Worm (Caenorhabditis elegans): ENCODE measurements around the gene srh-39.

The srh-39 gene

ce11 chrII:7765456-7765855 is at the start of gene srh-39:
Gene srh-39, minus strand, starts transcription at chrII:7765556.
- TF ChIP-seq lsy-12 (tag; optimal IDR thresholded peaks at IDR 0.05) = no peak
- TF ChIP-seq daf-12 (tag; optimal IDR thresholded peaks at IDR 0.05) = no peak
- TF ChIP-seq pqm-1 (tag; optimal IDR thresholded peaks at IDR 0.05) = no peak
- TF ChIP-seq nhr-67 (tag; optimal IDR thresholded peaks at IDR 0.05) = no peak
- no peak for TF ChIP-seq nhr-43 (tag; optimal IDR thresholded peaks at IDR 0.05; ENCODE audit: poor library complexity, severe bottlenecking)
- TF ChIP-seq hmg-11 (tag; optimal IDR thresholded peaks at IDR 0.05) = no peak
- TF ChIP-seq lin-15B (tag; optimal IDR thresholded peaks at IDR 0.05) = no peak
- TF ChIP-seq nhr-23 (tag; optimal IDR thresholded peaks at IDR 0.05) = no peak
- TF ChIP-seq tbx-2 (tag; optimal IDR thresholded peaks at IDR 0.05) = no peak
- TF ChIP-seq sea-2 (GFP tag; optimal IDR thresholded peaks at IDR 0.05) = no peak
- no peak for TF ChIP-seq mdl-1 (tag; optimal IDR thresholded peaks at IDR 0.05)
- TF ChIP-seq ama-1 (optimal IDR thresholded peaks at IDR 0.05) = no peak
- TF ChIP-seq nhr-76 (tag; optimal IDR thresholded peaks at IDR 0.05) = no peak

DNA sequence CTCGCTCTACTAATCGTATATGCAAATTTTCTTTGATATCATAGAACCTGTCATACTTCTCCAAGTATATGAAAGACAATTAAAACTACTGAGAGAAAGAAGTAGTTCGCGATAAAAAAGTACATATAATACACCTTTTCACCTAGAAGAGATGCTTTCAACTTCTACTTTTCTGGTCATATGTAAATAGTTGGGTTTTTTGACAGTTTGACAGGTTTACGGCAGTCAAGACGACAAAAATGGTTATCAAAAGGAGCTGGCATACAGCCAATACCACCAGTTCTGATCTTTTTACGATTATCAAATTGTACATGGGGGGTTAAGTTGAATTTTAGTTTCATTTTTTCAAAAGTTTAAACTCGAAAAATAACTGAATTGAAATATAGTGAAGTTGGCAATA is 49.6 kb upstream of the srh-39 start:
- TF ChIP-seq ztf-4 (tag; optimal IDR thresholded peaks at IDR 0.05) (no peak), pha-4 (tag; optimal IDR thresholded peaks at IDR 0.05) (peak; percentile 39), mml-1 (tag; optimal IDR thresholded peaks at IDR 0.05) (no peak), elt-2 (tag; optimal IDR thresholded peaks at IDR 0.05) (peak; percentile 89), nhr-76 (tag; optimal IDR thresholded peaks at IDR 0.05) (no peak), egl-5 (tag; optimal IDR thresholded peaks at IDR 0.05) (no peak), tbx-2 (tag; optimal IDR thresholded peaks at IDR 0.05) (no peak), pqm-1 (tag; optimal IDR thresholded peaks at IDR 0.05) (peak; percentile 50), nhr-77 (tag; optimal IDR thresholded peaks at IDR 0.05) (no peak)

ce11 chrII:7814215-7814614 is 48.9 kb upstream of the srh-39 start:
- no peak for TF ChIP-seq skn-1 (tag; optimal IDR thresholded peaks at IDR 0.05)
- no peak for TF ChIP-seq tbx-2 (tag; optimal IDR thresholded peaks at IDR 0.05)
- no peak for TF ChIP-seq pqm-1 (tag; optimal IDR thresholded peaks at IDR 0.05)
- TF ChIP-seq daf-12 (tag; optimal IDR thresholded peaks at IDR 0.05) = no peak
- no peak for TF ChIP-seq fos-1 (tag; optimal IDR thresholded peaks at IDR 0.05)
- TF ChIP-seq unc-39 (tag; optimal IDR thresholded peaks at IDR 0.05) = no peak
- no peak for TF ChIP-seq pha-4 (tag; optimal IDR thresholded peaks at IDR 0.05)
- no peak for TF ChIP-seq mdl-1 (tag; optimal IDR thresholded peaks at IDR 0.05)
- TF ChIP-seq nhr-11 (tag; optimal IDR thresholded peaks at IDR 0.05) = no peak
- TF ChIP-seq eor-1 (tag; optimal IDR thresholded peaks at IDR 0.05) = no peak
- TF ChIP-seq egl-27 (tag; optimal IDR thresholded peaks at IDR 0.05) = no peak
- no peak for TF ChIP-seq zag-1 (tag; optimal IDR thresholded peaks at IDR 0.05)
- no peak for TF ChIP-seq elt-3 (tag; optimal IDR thresholded peaks at IDR 0.05)
- no peak for TF ChIP-seq snpc-4 (tag; optimal IDR thresholded peaks at IDR 0.05)

DNA sequence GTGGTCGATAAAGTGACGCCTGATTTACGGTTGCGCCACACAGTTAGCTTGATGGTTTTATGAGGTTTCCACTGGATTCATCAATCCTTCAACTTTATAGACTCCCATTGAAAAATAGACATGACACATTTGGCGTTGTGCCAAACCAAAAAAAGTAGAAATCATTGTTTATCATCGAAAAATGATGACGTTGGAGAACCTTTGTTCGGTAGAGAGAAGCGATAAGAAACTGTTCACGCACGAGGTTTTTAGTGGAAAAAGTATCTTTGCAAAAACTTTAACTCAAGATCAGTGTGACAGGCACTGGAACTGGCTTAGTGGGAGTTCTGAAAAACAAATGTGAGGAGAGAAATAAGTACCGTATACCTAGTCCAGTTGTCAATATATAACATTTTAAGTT is 48.3 kb upstream of the srh-39 start:
- peak; percentile 33 for TF ChIP-seq pqm-1 (tag; optimal IDR thresholded peaks at IDR 0.05)
- no peak for TF ChIP-seq ceh-28 (tag; optimal IDR thresholded peaks at IDR 0.05)
- peak; percentile 74 for TF ChIP-seq elt-2 (tag; optimal IDR thresholded peaks at IDR 0.05)
- peak; percentile 43 for TF ChIP-seq skn-1 (tag; optimal IDR thresholded peaks at IDR 0.05)
- no peak for TF ChIP-seq eor-1 (tag; optimal IDR thresholded peaks at IDR 0.05)
- TF ChIP-seq jun-1 (tag; optimal IDR thresholded peaks at IDR 0.05) = no peak

DNA sequence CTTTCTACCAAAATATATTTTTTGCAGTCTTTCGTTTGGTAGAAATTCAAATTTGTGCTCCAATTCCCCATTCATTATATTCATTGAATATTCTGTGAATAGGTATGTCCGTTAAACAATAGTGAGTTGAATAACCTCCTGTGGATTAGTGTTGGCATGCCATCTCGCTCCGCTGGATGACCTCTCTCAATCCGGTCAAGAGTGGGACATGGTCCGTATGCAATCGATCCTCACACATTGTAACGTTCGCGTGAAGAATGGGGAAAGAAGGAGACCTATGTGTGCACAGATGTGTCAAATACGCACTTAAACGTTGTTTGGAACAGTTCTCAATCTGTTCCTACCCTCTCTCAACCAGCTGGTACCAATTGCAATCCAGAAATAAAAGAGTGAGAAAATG is 47.9 kb upstream of the srh-39 start:
- no peak for TF ChIP-seq unc-62 (GFP tag; optimal IDR thresholded peaks at IDR 0.05)
- no peak for TF ChIP-seq egl-27 (tag; optimal IDR thresholded peaks at IDR 0.05)
- no peak for TF ChIP-seq nhr-77 (tag; optimal IDR thresholded peaks at IDR 0.05)
- TF ChIP-seq ama-1 (optimal IDR thresholded peaks at IDR 0.05) = no peak
- no peak for TF ChIP-seq skn-1 (tag; optimal IDR thresholded peaks at IDR 0.05)
- TF ChIP-seq fos-1 (tag; optimal IDR thresholded peaks at IDR 0.05) = no peak
- TF ChIP-seq nhr-237 (tag; optimal IDR thresholded peaks at IDR 0.05) = no peak
- TF ChIP-seq mml-1 (tag; optimal IDR thresholded peaks at IDR 0.05) = no peak
- TF ChIP-seq egl-5 (tag; optimal IDR thresholded peaks at IDR 0.05) = no peak
- TF ChIP-seq pha-4 (tag; optimal IDR thresholded peaks at IDR 0.05) = no peak
- TF ChIP-seq tbx-2 (tag; optimal IDR thresholded peaks at IDR 0.05) = no peak
- TF ChIP-seq sea-2 (GFP tag; optimal IDR thresholded peaks at IDR 0.05) = no peak
- no peak for TF ChIP-seq snpc-4 (tag; optimal IDR thresholded peaks at IDR 0.05)
- TF ChIP-seq nfya-1 (tag; optimal IDR thresholded peaks at IDR 0.05; ENCODE audit: insufficient read depth) = no peak
- TF ChIP-seq lin-15B (tag; optimal IDR thresholded peaks at IDR 0.05) = no peak
- no peak for TF ChIP-seq ceh-9 (tag; optimal IDR thresholded peaks at IDR 0.05)

Measured in whole organism, L3 larva.